Worm (Caenorhabditis elegans) whole organism, L4/young adult: ENCODE data around the gene Y75D11A.2.

Experiments used
- W03F9.2 ChIP-seq: fragments of 150-350 bp; optimal IDR thresholded peaks from 2 replicates; lab custom pipeline; 2014; ENCODE audit warnings: missing biosample characterization, missing genetic modification characterization
- dao-5 ChIP-seq: sonication (generic microtip); optimal IDR thresholded peaks from 2 replicates; lab custom pipeline; 2016; ENCODE audit warnings: missing genotype, missing genetic modification characterization, moderate library complexity, missing compliant biosample characterization
- him-1 ChIP-seq: sonication (generic microtip); optimal IDR thresholded peaks from 2 replicates; lab custom pipeline; 2016; ENCODE audit warnings: missing genotype, missing genetic modification reagents, missing genetic modification characterization, missing compliant biosample characterization

ce11 chrX:1791095-1791494 is 48.5 kb downstream of the Y75D11A.2 start:
- no peak for TF ChIP-seq him-1 (tag; lab: Kevin White, UChicago)
- TF ChIP-seq dao-5 (tag; lab: Kevin White, UChicago), result no peak
- TF ChIP-seq W03F9.2 (tag; lab: Kevin White, UChicago), result no peak
